Fruit fly (Drosophila melanogaster): ENCODE results near the gene CG13708.
A peak's percentile ranks its signal among the peaks of the same experiment; 100 is the strongest.

dm6 chr3L:4836353-4836752 is 3.0 kb upstream of the CG13708 start:
- TF ChIP-seq CG4496 (GFP tag; IDR thresholded peaks at IDR 0.05) (peak; percentile 74), CG8301 (tag; optimal IDR thresholded peaks at IDR 0.05) (peak; percentile 79), Snoo (tag; optimal IDR thresholded peaks at IDR 0.05) (no peak), Pif1B (GFP tag; optimal IDR thresholded peaks at IDR 0.05) (peak; percentile 67), Ets98B (GFP tag; IDR thresholded peaks at IDR 0.05) (peak; percentile 56), CG14655 (GFP tag; optimal IDR thresholded peaks at IDR 0.05) (peak; percentile 83), EcR (GFP tag; optimal IDR thresholded peaks at IDR 0.05) (peak; percentile 62)

Measured in whole organism, pupa.